Fruit fly (Drosophila melanogaster) whole organism, larva: ENCODE results near the gene Nup98-96.

ENCODE experiments used
- noc ChIP-seq: fragments of 200-800 bp; sonication (Bioruptor generic); optimal IDR thresholded peaks from 3 replicates; lab custom pipeline; 2019; ENCODE audit warnings: missing biosample characterization, mild to moderate bottlenecking, missing genetic modification characterization, moderate library complexity

Gene Nup98-96

dm6 chr3R:23784925-23785680 is 3.7 kb upstream of the Nup98-96 start:
- TF ChIP-seq noc (tag; lab: Kevin White, UChicago), result no peak

dm6 chr3R:23783961-23784360 is 2.5 kb upstream of the Nup98-96 start:
- TF ChIP-seq noc (tag; lab: Kevin White, UChicago), result no peak

- no peak for TF ChIP-seq noc (tag; lab: Kevin White, UChicago)
Observed at dm6 chr3R:23783403-23783757, 2.0 kb upstream of the Nup98-96 start.

dm6 chr3R:23782456-23783402 is 1.3 kb upstream of the Nup98-96 start:
- TF ChIP-seq noc (tag; lab: Kevin White, UChicago), result no peak

dm6 chr3R:23780757-23781156 is 664 bp downstream of the Nup98-96 start:
- TF ChIP-seq noc (tag; lab: Kevin White, UChicago), result no peak

dm6 chr3R:23773610-23774364 is 7.6 kb downstream of the Nup98-96 start, which contains the start of gene CG10208:
CG10208 (minus strand) TSS chr3R:23774127.
- peak; percentile 39 for TF ChIP-seq noc (tag; lab: Kevin White, UChicago)

- peak; percentile 90 for TF ChIP-seq noc (tag; lab: Kevin White, UChicago)
Observed at dm6 chr3R:23772808-23773207, 8.6 kb downstream of the Nup98-96 start, which contains the start of gene tst. tst (minus strand) TSS chr3R:23772859.

- peak; percentile 69 for TF ChIP-seq noc (tag; lab: Kevin White, UChicago)
Observed at dm6 chr3R:23767417-23767853, 14.0 kb downstream of the Nup98-96 start, which contains the start of the genes CG10214 and CG10375. CG10214 (minus strand) TSS chr3R:23767488. CG10375 (plus strand) TSS chr3R:23767712.

dm6 chr3R:23763622-23764273 is 17.7 kb downstream of the Nup98-96 start, which contains the start of gene Lsd-1:
Lsd-1 (plus strand) TSS chr3R:23763857.
- TF ChIP-seq noc (tag; lab: Kevin White, UChicago), result peak; percentile 31

- no peak for TF ChIP-seq noc (tag; lab: Kevin White, UChicago)
Observed at dm6 chr3R:23763015-23763414, 18.4 kb downstream of the Nup98-96 start, which contains the start of gene udt. udt (minus strand) TSS chr3R:23763263.

dm6 chr3R:23760219-23761018 is 21.0 kb downstream of the Nup98-96 start, which contains the start of gene SdhD:
SdhD (minus strand) TSS chr3R:23760600.
- TF ChIP-seq noc (tag; lab: Kevin White, UChicago), result peak; percentile 7

- peak; percentile 99 for TF ChIP-seq noc (tag; lab: Kevin White, UChicago)
Observed at dm6 chr3R:23757912-23758607, 23.4 kb downstream of the Nup98-96 start, which contains the start of the genes PTPMT1 and Hrd3. PTPMT1 (plus strand) TSS chr3R:23758339. Hrd3 (minus strand) TSS chr3R:23758557.

dm6 chr3R:23752728-23753127 is 28.7 kb downstream of the Nup98-96 start, which contains the start of the genes RanBP3 and Rpt5:
RanBP3 (minus strand) TSS chr3R:23752834.
Rpt5 (plus strand) TSS chr3R:23752876.
- TF ChIP-seq noc (tag; lab: Kevin White, UChicago), result peak; percentile 64
